Fruit fly (Drosophila melanogaster): ENCODE data around the gene Ost48.

Ost48 gene

dm6 chrX:9122492-9122891 is 35.8 kb downstream of the Ost48 start (continued):
- TF ChIP-seq Six4 (GFP tag; optimal IDR thresholded peaks at IDR 0.05) (no peak), CG10979 (tag; optimal IDR thresholded peaks at IDR 0.05) (no peak), ems (GFP tag; optimal IDR thresholded peaks at IDR 0.05) (no peak), CG18599 (GFP tag; optimal IDR thresholded peaks at IDR 0.05) (peak; percentile 14), z (GFP tag; IDR thresholded peaks at IDR 0.05) (peak; percentile 47; the same call in 1 of the 3 replicates), Pdp1 (GFP tag; optimal IDR thresholded peaks at IDR 0.05) (peak in 1 of 2 experiments; percentile 12), sd (tag; optimal IDR thresholded peaks at IDR 0.05) (peak; percentile 15), Kr (GFP tag; optimal IDR thresholded peaks at IDR 0.05) (no peak), Xbp1 (GFP tag; optimal IDR thresholded peaks at IDR 0.05) (no peak), sob (GFP tag; IDR thresholded peaks at IDR 0.05) (0 out of 2 replicates have a peak, but pooled peaks have one; percentile 8), CG7839 (tag; optimal IDR thresholded peaks at IDR 0.05) (no peak), Hr3 (GFP tag; optimal IDR thresholded peaks at IDR 0.05) (no peak), klu (GFP tag; IDR thresholded peaks at IDR 0.05) (0 out of 2 replicates have a peak, but pooled peaks have one; percentile 8), nau (GFP tag; optimal IDR thresholded peaks at IDR 0.05) (peak; percentile 62), cato (GFP tag; optimal IDR thresholded peaks at IDR 0.05; ENCODE audit: borderline replicate concordance) (no peak), crol (GFP tag; IDR thresholded peaks at IDR 0.05) (peak; percentile 88), CG11247 (GFP tag; IDR thresholded peaks at IDR 0.05) (no peak), Med (GFP tag) (peak; percentile 51), CG17359 (tag; optimal IDR thresholded peaks at IDR 0.05) (no peak), knrl (GFP tag; IDR thresholded peaks at IDR 0.05; ENCODE audit: partially characterized antibody) (no peak)

dm6 chrX:9120828-9121754 is 37.2 kb downstream of the Ost48 start:
- peak; percentile 26; the same call in 1 of the 2 replicates for TF ChIP-seq CG17328 (GFP tag; IDR thresholded peaks at IDR 0.05)
- TF ChIP-seq CG4730 (GFP tag; IDR thresholded peaks at IDR 0.05), result no peak; the same call in 1 of the 2 replicates
- TF ChIP-seq CG18619 (GFP tag; optimal IDR thresholded peaks at IDR 0.05), result peak; percentile 5
- TF ChIP-seq Atf-2 (GFP tag; optimal IDR thresholded peaks at IDR 0.05), result peak; percentile 17
- TF ChIP-seq cad (GFP tag; optimal IDR thresholded peaks at IDR 0.05), result no peak
- TF ChIP-seq CG4854 (GFP tag; optimal IDR thresholded peaks at IDR 0.05), result peak; percentile 12
- TF ChIP-seq CG1024 (GFP tag; IDR thresholded peaks at IDR 0.05), result peak; percentile 39; the same call in 1 of the 2 replicates
- peak; percentile 54 to 94 for TF ChIP-seq insv (GFP tag; optimal IDR thresholded peaks at IDR 0.05)
- peak; percentile 14 for TF ChIP-seq CG15011 (GFP tag; optimal IDR thresholded peaks at IDR 0.05)
- peak; percentile 7 for TF ChIP-seq vfl (GFP tag; optimal IDR thresholded peaks at IDR 0.05)
- TF ChIP-seq CG18599 (GFP tag; optimal IDR thresholded peaks at IDR 0.05), result peak; percentile 58
- peak; percentile 48; the same call in 1 of the 2 replicates for TF ChIP-seq Xrp1 (GFP tag; IDR thresholded peaks at IDR 0.05)
- no peak for TF ChIP-seq grn (GFP tag; optimal IDR thresholded peaks at IDR 0.05)
- TF ChIP-seq CG2116 (GFP tag; optimal IDR thresholded peaks at IDR 0.05), result peak; percentile 19
- peak; percentile 23 for TF ChIP-seq CG8388 (GFP tag; optimal IDR thresholded peaks at IDR 0.05)
- TF ChIP-seq nau (GFP tag; optimal IDR thresholded peaks at IDR 0.05), result peak; percentile 59
- peak; percentile 72; the same call in 2 of the 3 replicates for TF ChIP-seq sr (GFP tag; IDR thresholded peaks at IDR 0.05)
- TF ChIP-seq CG10654 (GFP tag; optimal IDR thresholded peaks at IDR 0.05), result no peak
- no peak for TF ChIP-seq Gsc (GFP tag; IDR thresholded peaks at IDR 0.05)
- no peak for TF ChIP-seq CG17186 (GFP tag; optimal IDR thresholded peaks at IDR 0.05)
- TF ChIP-seq ind (GFP tag; optimal IDR thresholded peaks at IDR 0.05), result peak; percentile 46
- peak; percentile 39 for TF ChIP-seq Bteb2 (GFP tag; optimal IDR thresholded peaks at IDR 0.05)
- TF ChIP-seq CG6854 (GFP tag; optimal IDR thresholded peaks at IDR 0.05), result peak; percentile 18
- no peak for TF ChIP-seq knrl (GFP tag; IDR thresholded peaks at IDR 0.05; ENCODE audit: partially characterized antibody)
- TF ChIP-seq CG4424 (GFP tag; optimal IDR thresholded peaks at IDR 0.05), result peak; percentile 21
- no peak for TF ChIP-seq CG6683 (GFP tag; optimal IDR thresholded peaks at IDR 0.05)
- peak; percentile 8 for TF ChIP-seq CG15696 (tag; optimal IDR thresholded peaks at IDR 0.05)
- TF ChIP-seq Mrtf (GFP tag; IDR thresholded peaks at IDR 0.05), result peak; percentile 40; the same call in 1 of the 3 replicates
- TF ChIP-seq cwo (GFP tag; optimal IDR thresholded peaks at IDR 0.05), result peak; percentile 41
- peak; percentile 14 for TF ChIP-seq CG13624 (GFP tag; optimal IDR thresholded peaks at IDR 0.05)
